Fruit fly (Drosophila melanogaster): ENCODE data around the gene Ent2.

Ent2 gene

dm6 chr2L:6539623-6540381 lies 22.3 kb upstream of the Ent2 start (continued):
- peak; percentile 16 for TF ChIP-seq CG3407 (GFP tag; optimal IDR thresholded peaks at IDR 0.05)
- peak; percentile 21 for TF ChIP-seq gcm (GFP tag; optimal IDR thresholded peaks at IDR 0.05)
- TF ChIP-seq onecut (GFP tag; IDR thresholded peaks at IDR 0.05) = no peak
- no peak for TF ChIP-seq ERR (GFP tag; optimal IDR thresholded peaks at IDR 0.05)
- peak; percentile 30 for TF ChIP-seq Nf-YC (tag; optimal IDR thresholded peaks at IDR 0.05)
- peak; percentile 23 for TF ChIP-seq CG1529 (GFP tag; optimal IDR thresholded peaks at IDR 0.05)
- no peak for TF ChIP-seq CG12236 (GFP tag; optimal IDR thresholded peaks at IDR 0.05)
- peak; percentile 39 for TF ChIP-seq CG8290 (GFP tag; optimal IDR thresholded peaks at IDR 0.05)
- peak in 1 of 2 experiments; percentile 86 for TF ChIP-seq CG8290 (tag; optimal IDR thresholded peaks at IDR 0.05)
- TF ChIP-seq CG17385 (GFP tag; optimal IDR thresholded peaks at IDR 0.05) = peak; percentile 28
- TF ChIP-seq CG9437 (GFP tag; optimal IDR thresholded peaks at IDR 0.05) = peak; percentile 14
- peak; percentile 54 for TF ChIP-seq dmrt11E (tag; optimal IDR thresholded peaks at IDR 0.05)
- peak; percentile 8 for TF ChIP-seq Med (GFP tag)
- TF ChIP-seq CG2712 (tag; optimal IDR thresholded peaks at IDR 0.05) = peak; percentile 15
- TF ChIP-seq CG7556 (GFP tag; optimal IDR thresholded peaks at IDR 0.05) = peak; percentile 39
- TF ChIP-seq sens (GFP tag) = peak; percentile 38
- peak; percentile 2 for TF ChIP-seq CG14710 (tag; optimal IDR thresholded peaks at IDR 0.05)
- no peak for TF ChIP-seq hb (GFP tag; IDR thresholded peaks at IDR 0.05; ENCODE audit: partially characterized antibody)
- TF ChIP-seq Hr3 (GFP tag; optimal IDR thresholded peaks at IDR 0.05) = peak; percentile 52
- TF ChIP-seq CG7963 (GFP tag; IDR thresholded peaks at IDR 0.05; ENCODE audit: partially characterized antibody) = 0 out of 3 replicates have a peak, but pooled peaks have one; percentile 40
- peak; percentile 57 for TF ChIP-seq Oli (tag; optimal IDR thresholded peaks at IDR 0.05)
- TF ChIP-seq Deaf1 (tag; optimal IDR thresholded peaks at IDR 0.05) = peak; percentile 12
- TF ChIP-seq lab (GFP tag; optimal IDR thresholded peaks at IDR 0.05) = no peak
- peak; percentile 33 for TF ChIP-seq dmrt99B (tag; optimal IDR thresholded peaks at IDR 0.05)
- peak; percentile 89 for TF ChIP-seq Hey (tag; optimal IDR thresholded peaks at IDR 0.05)
- no peak for TF ChIP-seq CG10462 (GFP tag; optimal IDR thresholded peaks at IDR 0.05)
- peak; percentile 0 for TF ChIP-seq CG9727 (GFP tag; optimal IDR thresholded peaks at IDR 0.05)
- peak; percentile 43 for TF ChIP-seq Chrac-16 (GFP tag; optimal IDR thresholded peaks at IDR 0.05)
- peak; percentile 36 for TF ChIP-seq CG18262 (tag; optimal IDR thresholded peaks at IDR 0.05)
- peak; percentile 49; the same call in 1 of the 3 replicates for TF ChIP-seq vnd (GFP tag; IDR thresholded peaks at IDR 0.05; ENCODE audit: partially characterized antibody)
- peak; percentile 47 for TF ChIP-seq CG8388 (GFP tag; optimal IDR thresholded peaks at IDR 0.05)
- TF ChIP-seq ranshi (GFP tag; IDR thresholded peaks at IDR 0.05) = no peak
- TF ChIP-seq CG1647 (GFP tag; optimal IDR thresholded peaks at IDR 0.05) = no peak
- TF ChIP-seq CG9817 (tag; optimal IDR thresholded peaks at IDR 0.05) = no peak
- no peak for TF ChIP-seq ken (GFP tag; IDR thresholded peaks at IDR 0.05)
- no peak for TF ChIP-seq Stat92E (GFP tag; optimal IDR thresholded peaks at IDR 0.05)
- TF ChIP-seq CG33557 (GFP tag; optimal IDR thresholded peaks at IDR 0.05) = peak; percentile 26
- peak; percentile 53 for TF ChIP-seq CG30403 (GFP tag; optimal IDR thresholded peaks at IDR 0.05)
- TF ChIP-seq D19B (GFP tag; optimal IDR thresholded peaks at IDR 0.05) = peak; percentile 76
- no peak for TF ChIP-seq Sin3A (optimal IDR thresholded peaks at IDR 0.05)
- peak; percentile 17; the same call in 1 of the 2 replicates for TF ChIP-seq esg (GFP tag; conservative IDR thresholded peaks at IDR 0.05)
- TF ChIP-seq CG2875 (GFP tag; optimal IDR thresholded peaks at IDR 0.05) = peak; percentile 23

Measured in whole organism, embryonic.